Fruit fly (Drosophila melanogaster) whole organism, larva: ENCODE measurements around the gene CG6607.
A peak's percentile ranks its signal among the peaks of the same experiment; 100 is the strongest.

Source experiments
- noc ChIP-seq: fragments of 200-800 bp; sonication (Bioruptor generic); optimal IDR thresholded peaks from 3 replicates; lab custom pipeline; 2019; ENCODE audit warnings: missing biosample characterization, mild to moderate bottlenecking, missing genetic modification characterization, moderate library complexity

The CG6607 gene

DNA sequence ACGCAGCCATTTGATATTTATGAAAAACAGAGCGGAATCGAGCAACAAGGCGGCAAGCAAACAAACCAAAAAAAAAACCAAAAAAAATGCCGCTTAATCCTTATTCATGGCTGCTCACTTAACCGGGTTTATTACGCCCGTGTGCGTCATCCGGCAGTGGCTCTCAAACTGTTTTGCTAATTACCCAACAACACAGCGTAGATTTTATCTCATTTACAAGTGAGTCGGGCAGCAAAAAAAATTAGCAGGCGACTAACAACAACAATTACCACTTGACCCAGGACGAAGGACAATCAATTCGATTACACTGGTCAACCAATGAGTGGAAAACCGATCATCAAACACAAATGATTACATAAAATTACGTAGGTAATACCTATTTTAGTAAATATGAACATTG, 20.4 kb downstream of the CG6607 start:
- no peak for TF ChIP-seq noc

DNA sequence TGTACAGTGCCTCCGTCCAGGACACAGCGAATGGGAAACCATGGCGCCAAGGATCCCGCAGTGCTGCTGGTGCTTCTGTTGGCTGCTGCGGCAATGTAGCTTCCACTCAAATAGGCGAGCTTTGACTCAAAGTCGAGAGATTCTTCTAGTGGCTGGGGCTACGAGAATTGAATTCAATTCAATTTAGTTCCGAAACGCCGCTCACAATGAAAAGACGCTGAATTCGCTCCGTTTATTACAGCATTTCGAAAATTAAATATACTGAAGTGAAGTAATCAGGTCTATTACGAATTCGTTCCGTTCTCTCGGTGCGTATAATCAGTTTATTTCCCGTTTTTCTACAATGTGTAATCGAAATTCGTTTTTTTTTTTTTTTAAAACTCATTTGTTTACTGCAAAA, 21.0 kb downstream of the CG6607 start:
- TF ChIP-seq noc, result no peak

DNA sequence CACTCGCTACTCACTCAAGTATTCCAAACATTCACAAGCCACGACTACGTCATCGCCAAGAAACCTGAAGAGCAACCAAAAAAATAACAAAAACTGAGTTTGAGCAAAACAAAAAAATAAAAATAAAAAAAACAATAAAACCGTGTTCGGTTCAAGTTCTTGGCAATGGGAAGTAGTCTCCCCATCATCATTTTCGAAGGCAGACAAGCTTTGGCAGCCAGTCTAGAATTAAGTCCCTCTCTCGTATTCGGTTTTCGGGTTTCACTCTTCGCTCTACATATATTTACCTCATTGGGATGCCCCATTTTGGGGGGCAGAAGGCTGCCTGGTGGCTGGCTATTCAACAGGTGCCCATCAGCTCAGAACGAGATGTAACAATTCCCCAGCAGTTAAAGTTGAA, 22.0 kb downstream of the CG6607 start:
- TF ChIP-seq noc, result no peak

DNA sequence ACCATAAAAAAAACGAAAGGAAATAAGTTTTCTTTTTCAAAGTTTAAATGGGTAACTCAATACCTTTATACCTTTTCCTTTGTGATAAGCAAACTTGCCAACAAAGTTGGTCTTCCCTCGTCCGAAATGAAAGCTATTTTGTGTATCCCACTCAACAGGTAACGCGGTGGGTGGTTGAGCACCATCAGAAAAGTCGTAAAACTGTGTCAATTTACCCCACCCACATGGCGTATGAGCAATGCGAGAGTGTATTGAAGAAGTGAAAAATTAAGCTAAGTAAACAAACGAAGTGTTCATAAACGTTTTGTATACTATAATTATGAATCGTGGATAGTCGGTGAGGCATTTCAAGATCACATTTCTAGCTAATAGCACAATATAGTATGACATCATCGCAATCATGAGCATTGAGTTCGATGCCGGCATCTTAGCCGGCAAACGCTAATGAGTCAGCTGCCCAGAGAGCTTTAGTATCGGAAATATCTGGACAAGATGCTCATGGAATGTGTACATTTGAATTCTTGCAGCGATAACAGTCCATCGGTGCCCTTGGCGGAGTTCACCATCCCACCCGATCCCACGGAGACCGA, 23.1 kb downstream of the CG6607 start:
- no peak for TF ChIP-seq noc

DNA sequence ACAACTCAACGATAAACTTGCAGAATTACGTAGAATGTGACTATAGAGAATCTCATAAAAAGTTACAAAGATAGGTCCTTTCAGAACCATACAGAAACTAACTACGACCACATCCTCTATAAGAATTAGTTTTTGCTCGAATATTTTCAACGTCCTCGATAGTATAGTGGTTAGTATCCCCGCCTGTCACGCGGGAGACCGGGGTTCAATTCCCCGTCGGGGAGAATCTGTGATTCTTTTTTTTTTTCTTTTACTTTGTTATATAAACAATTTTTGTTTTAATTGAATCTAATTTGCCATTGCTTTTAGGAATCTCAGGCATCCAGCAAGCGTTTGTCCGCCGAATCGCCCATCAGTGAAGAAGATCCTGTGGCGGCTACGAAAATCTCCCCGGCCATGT, 27.3 kb downstream of the CG6607 start:
- TF ChIP-seq noc, result no peak

DNA sequence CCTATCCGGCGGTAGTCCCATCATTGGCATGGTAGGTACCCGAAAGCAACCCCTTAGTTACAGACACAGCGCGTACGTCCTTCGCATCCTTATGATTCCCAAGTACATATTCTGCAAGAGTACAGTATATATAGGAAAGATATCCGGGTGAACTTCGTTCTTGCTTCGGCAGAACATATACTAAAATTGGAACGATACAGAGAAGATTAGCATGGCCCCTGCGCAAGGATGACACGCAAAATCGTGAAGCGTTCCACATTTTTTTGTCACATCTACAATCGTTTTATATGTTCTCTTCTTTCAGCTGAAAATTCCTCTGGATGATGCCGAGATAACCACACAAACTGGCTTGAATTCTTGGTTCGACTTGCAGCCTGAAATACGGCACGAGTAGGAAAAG, 28.1 kb downstream of the CG6607 start:
- TF ChIP-seq noc, result no peak

DNA sequence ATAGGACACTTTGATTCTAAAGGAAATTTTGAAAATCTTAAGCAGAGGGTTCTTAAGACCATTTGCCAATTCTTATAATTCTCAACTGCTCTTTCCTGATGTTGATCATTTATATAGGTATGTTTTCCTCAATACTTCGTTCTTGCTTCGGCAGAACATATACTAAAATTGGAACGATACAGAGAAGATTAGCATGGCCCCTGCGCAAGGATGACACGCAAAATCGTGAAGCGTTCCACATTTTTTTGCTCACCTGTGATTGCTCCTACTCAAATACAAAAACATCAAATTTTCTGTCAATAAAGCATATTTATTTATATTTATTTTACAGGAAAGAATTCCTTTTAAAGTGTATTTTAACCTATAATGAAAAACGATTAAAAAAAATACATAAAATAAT, 28.7 kb downstream of the CG6607 start:
- TF ChIP-seq noc, result no peak

DNA sequence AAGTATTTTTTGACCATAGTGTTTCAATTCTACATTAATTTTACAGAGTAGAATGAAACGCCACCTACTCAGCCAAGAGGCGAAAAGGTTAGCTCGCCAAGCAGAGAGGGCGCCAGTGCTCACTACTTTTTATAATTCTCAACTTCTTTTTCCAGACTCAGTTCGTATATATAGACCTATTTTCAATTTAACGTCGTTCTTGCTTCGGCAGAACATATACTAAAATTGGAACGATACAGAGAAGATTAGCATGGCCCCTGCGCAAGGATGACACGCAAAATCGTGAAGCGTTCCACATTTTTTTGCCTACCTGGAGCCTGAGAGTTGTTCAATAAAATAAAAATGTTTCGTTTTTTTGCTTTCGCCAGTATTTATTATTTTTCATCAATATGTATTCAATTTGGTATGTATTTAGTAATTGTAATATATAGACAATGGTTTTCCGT, 29.2 kb downstream of the CG6607 start:
- TF ChIP-seq noc, result no peak

DNA sequence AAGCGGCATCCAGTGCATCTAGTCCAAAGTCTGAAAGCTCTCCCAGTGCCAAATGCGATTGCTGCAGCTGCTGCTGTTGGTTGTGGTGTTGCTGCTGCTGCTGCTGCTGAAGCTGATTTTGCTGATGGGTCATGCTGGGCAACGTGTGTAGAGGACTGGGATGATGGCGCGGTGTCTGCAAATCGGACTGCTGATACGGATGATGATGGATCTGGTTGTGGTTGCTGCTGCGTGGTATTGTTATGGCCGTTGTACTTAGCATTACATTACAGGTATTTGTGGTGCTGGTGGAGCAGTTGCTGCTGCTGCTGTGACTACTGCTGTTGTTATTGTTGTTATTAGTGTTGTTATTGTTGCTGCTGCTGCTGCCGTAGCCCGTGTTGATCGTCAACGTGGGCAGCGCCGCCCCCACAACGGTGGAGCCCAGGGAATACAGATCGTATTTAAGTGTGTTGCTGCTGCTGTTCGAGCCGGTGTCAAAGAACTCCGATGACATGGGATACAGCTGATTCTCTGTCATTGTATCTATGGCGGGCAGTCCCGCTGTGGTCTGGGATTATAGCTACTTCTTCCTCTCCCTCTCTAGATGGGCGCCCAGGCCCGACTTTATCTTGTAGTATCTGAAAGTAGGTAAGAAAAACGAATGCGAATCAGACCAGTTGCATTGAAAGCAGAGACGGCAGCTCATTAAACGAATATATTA, 34.6 kb downstream of the CG6607 start:
- TF ChIP-seq noc, result no peak

DNA sequence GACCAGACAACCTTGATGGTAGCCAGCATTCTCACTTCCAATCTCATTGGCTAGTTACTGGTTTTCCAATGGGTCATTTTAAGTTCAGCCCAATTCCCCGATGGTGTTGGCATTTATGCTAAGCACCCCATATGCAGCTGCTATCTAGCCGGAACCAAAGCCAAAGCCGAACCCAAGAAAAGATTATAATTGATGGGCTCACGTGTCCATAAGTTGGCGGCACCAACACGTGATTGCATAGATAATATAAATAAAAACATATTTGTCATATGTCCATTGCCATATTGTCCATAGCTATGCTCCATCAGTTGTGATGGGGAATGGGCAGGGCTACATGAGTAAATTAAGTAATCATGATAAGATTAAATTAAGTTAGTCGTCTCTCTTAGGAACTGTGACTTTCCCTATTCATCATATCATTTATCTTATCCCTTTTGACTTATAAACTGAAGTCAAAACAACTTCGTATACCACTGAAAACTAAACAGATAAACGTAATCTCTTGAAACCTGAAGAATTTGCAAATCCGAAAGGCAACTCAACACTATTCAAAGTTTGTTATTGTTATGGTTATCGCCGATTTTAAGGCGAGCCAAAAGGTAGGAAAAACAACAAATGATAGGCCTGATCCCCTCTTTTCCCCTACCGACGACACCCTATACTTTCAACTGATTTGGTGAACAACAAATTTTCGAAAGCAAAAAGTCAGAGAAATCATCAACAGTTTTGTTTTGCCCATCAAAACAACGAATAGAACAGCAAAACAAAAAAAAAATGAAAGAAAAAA, 35.4 kb downstream of the CG6607 start:
- peak; percentile 39 for TF ChIP-seq noc

DNA sequence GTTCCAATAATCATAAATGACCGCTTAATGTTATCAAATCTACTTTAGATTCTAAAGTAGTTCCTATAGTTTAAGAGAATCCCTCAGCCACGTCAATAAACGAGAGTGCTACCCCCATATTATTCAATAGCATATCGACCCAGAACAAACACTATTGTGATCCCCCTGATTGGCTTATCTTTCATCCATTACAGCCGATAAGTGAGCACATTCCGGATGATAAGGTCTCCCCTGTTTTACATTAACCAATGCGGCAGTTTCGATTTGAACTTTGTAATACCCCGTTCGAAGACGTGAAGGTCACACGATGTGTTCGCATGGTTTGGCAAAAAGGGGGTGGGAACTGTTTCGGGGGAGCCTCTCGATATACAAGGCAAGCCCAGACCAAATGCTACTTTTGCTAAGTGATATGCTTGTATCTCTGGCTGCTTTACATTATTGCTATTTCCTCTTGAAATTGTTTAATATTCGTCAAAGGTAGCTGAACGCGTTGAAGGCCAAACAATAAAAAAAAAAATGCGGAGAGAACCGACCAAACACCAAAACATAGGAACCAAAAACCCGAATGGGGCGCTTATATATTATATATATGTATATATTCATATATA, 36.4 kb downstream of the CG6607 start:
- TF ChIP-seq noc, result no peak

DNA sequence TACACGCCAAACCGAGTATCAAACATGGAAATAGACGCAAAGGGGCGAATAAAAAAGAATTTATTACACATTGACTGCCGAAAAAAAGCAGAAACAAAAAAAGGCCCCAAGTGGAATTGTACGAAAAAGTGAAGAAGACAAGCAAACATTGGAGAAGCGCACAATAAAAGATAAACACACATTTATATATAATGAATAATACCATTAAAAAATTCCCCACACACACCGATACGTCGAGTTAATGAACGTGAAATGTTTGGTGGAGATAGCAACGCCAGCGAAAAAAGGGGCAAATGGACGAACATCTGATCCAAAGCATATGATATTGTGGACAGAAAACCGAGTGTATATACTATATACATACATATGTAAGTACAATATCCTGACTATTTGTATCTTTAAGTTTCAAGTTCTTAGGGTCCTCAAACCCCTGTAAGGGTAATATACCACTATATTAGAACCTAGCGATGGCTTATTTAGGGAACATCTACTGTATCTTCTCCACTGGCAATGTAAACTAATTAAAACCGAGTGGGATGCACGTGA, 37.0 kb downstream of the CG6607 start:
- TF ChIP-seq noc, result peak; percentile 28

DNA sequence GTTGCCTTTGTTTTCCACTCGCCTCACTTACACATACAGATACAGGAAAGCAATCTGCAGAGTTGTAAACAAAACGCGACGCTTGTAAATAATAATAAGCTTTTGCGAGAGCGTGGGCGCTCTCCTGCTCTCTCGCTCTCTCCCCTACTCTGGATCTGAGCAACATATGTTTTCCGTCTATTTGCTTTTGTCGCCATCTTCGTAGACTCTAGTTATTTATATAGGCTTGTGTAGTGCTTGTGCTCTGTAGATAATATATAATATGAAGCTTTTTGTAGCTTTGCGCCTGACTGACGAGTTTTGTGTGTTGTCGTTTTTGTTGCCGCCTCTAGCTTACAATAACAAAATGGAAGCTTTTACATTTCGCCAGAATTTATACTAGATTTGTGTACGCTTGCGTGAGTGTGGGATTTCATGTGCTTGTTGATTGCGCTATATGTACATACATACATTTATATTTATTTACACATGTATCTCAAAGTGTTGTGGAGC, 37.9 kb downstream of the CG6607 start:
- TF ChIP-seq noc, result peak; percentile 83

DNA sequence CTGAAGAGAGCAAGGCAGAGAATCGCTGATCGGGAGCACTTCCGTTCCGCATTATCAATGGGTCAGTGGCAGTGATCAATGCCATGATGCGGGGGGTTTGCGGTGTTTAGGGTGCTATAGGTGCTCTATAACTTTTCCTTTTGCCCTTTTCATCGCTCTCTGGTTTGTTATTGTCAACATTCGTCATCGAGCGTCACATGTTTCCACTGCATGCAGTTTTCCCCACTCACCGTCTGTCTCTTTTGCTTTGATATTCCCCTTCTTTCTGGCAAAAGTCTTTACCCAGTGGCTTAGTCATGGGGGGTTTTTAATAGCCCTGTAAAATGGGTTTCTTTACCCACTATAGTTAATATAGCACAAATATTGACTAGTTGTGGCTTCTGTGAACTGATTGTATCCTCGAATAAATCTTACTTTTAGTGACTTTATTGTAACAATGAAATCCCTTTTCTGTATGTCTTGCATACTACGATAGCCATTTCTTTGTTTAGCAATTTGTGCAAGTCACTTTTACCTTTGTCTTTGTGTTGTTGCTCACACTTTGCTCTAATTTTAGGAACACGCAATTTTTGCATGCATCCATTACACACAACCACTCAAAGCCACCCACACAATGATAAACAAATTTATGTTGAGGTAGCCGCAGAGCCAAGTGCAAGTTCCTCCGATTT, 39.0 kb downstream of the CG6607 start:
- TF ChIP-seq noc, result no peak

DNA sequence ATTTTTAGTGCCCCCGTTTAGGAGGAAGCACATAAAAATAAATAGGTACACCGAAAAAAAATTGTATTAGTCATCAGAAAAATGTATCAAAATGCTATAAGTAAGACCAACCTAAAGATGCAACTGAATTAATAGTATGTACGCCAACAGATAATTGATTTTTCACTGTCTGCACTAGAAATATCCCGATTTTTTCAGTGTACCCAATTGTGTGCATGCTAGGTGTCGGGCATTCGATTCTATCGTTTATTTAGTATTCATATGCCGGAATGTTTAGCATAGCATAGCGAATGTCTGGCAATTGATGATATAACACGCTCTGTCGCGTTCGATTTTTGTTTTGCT, 39.6 kb downstream of the CG6607 start:
- peak; percentile 82 for TF ChIP-seq noc

DNA sequence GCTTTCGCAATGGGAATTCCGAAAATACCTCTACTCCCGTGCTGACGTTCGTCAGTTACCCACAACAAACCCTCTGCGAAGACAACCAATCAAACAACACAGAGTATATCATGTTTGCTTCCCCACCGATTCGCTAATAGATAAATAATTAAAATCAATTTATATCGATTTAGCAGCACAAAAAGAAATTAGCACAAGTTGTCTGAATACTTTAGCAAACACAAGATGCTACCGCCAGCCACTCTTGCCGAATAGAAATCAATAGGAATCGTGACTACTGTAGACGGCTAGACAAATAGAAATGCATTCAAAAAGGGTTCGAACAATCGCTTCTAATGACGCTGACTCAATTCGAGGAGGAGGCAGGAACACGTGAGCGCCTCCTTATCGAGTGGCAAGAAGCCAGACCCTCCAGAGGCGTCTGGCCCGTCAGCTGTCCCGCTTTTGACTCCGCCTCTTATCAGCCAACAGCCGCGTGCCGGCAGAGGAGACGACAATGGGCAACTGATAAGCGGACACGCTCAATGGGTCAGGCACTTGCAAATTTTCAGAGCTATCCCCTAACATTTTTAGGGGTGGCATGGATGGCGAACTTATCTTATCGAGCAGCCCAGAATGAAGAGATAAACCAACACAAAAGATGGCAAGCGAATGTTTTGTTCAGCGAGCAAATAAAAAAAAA, 40.5 kb downstream of the CG6607 start:
- no peak for TF ChIP-seq noc
